Fruit fly (Drosophila melanogaster) Kc167 (cell line): Measurements from ENCODE around the gene chinmo.

Source experiments
- Myc ChIP-seq: fragments of >200 bp; optimal IDR thresholded peaks from 2 replicates; lab custom pipeline; 2017; ENCODE audit warnings: missing external identifiers
- h ChIP-seq: fragments of >200 bp; optimal IDR thresholded peaks from 3 replicates; lab custom pipeline; 2018; ENCODE audit warnings: missing external identifiers
- insv ChIP-seq: fragments of >200 bp; optimal IDR thresholded peaks from 3 replicates; lab custom pipeline; 2018; ENCODE audit warnings: missing external identifiers
- psq ChIP-seq: fragments of >200 bp; optimal IDR thresholded peaks from 2 replicates; lab custom pipeline; 2017; ENCODE audit warnings: missing external identifiers

- TF ChIP-seq h (no peak), psq (lab: Kevin White, UChicago) (no peak), Myc (lab: Kevin White, UChicago) (no peak), insv (lab: Kevin White, UChicago) (no peak)
These were observed 18.3 kb upstream of the chinmo start for dm6 chr2L:1632730-1633172.
